Fruit fly (Drosophila melanogaster) whole organism, adult: Measurements from ENCODE around the gene Sgs7.

Experiments
- CG11617 ChIP-seq: fragments of 200-800 bp; sonication (Bioruptor generic); optimal IDR thresholded peaks from 2 replicates; lab custom pipeline; 2017; ENCODE audit warnings: mild to moderate bottlenecking, missing biosample characterization, missing genetic modification reagents, missing genetic modification characterization
- CG14711 ChIP-seq: fragments of 200-800 bp; sonication (Bioruptor generic); optimal IDR thresholded peaks from 2 replicates; lab custom pipeline; 2018; ENCODE audit warnings: missing biosample characterization, mild to moderate bottlenecking, missing genetic modification characterization, moderate library complexity
- CG1620 ChIP-seq: fragments of 200-800 bp; sonication (Bioruptor generic); optimal IDR thresholded peaks from 2 replicates; lab custom pipeline; 2016; ENCODE audit warnings: missing biosample characterization, missing genetic modification characterization
- CG33017 ChIP-seq: fragments of 200-800 bp; sonication (Bioruptor generic); optimal IDR thresholded peaks from 2 replicates; lab custom pipeline; 2018; ENCODE audit warnings: missing biosample characterization, mild to moderate bottlenecking, missing genetic modification characterization, moderate library complexity
- CG5204 ChIP-seq: fragments of 200-800 bp; sonication (Bioruptor generic); optimal IDR thresholded peaks from 2 replicates; lab custom pipeline; 2016; ENCODE audit warnings: missing biosample characterization, missing genetic modification characterization
- CG7045 ChIP-seq: fragments of 200-800 bp; sonication (Bioruptor generic); optimal IDR thresholded peaks from 2 replicates; lab custom pipeline; 2017; ENCODE audit warnings: missing biosample characterization, mild to moderate bottlenecking, missing genetic modification characterization
- CG7101 ChIP-seq: fragments of 200-800 bp; sonication (Bioruptor generic); optimal IDR thresholded peaks from 2 replicates; lab custom pipeline; 2018; ENCODE audit warnings: missing biosample characterization, mild to moderate bottlenecking, missing genetic modification characterization, moderate library complexity
- Clk ChIP-seq: fragments of 200-800 bp; sonication (Bioruptor generic); optimal IDR thresholded peaks from 2 replicates; lab custom pipeline; 2017; ENCODE audit warnings: missing biosample characterization, missing genetic modification characterization
- Crg-1 ChIP-seq: fragments of 200-800 bp; sonication (Bioruptor generic); optimal IDR thresholded peaks from 2 replicates; lab custom pipeline; 2016; ENCODE audit warnings: missing biosample characterization, missing genetic modification characterization
- Hr96 ChIP-seq: fragments of 200-800 bp; sonication (Bioruptor generic); optimal IDR thresholded peaks from 2 replicates; lab custom pipeline; 2016; ENCODE audit warnings: missing biosample characterization, missing genetic modification characterization
- Mnt ChIP-seq: fragments of 200-800 bp; sonication (Bioruptor generic); optimal IDR thresholded peaks from 2 replicates; lab custom pipeline; 2016; ENCODE audit warnings: missing biosample characterization, mild to moderate bottlenecking, missing genetic modification characterization
- bab1 ChIP-seq: fragments of 200-800 bp; sonication (Bioruptor generic); optimal IDR thresholded peaks from 3 replicates; lab custom pipeline; 2019; ENCODE audit warnings: missing biosample characterization, mild to moderate bottlenecking, missing genetic modification characterization, moderate library complexity
- cic ChIP-seq: fragments of 200-800 bp; sonication (Bioruptor generic); optimal IDR thresholded peaks from 2 replicates; lab custom pipeline; 2017; ENCODE audit warnings: missing biosample characterization, mild to moderate bottlenecking, missing genetic modification characterization, moderate library complexity
- cnc ChIP-seq, 2 experiments: fragments of >200 bp; optimal IDR thresholded peaks; 2 replicates each; lab custom pipeline; 2017
- kay ChIP-seq: fragments of 200-800 bp; sonication (Bioruptor generic); peaks from one replicate; lab custom pipeline; 2016; ENCODE audit warnings: missing biosample characterization, missing genetic modification characterization, borderline replicate concordance
- ovo ChIP-seq: fragments of 200-800 bp; sonication (Bioruptor generic); optimal IDR thresholded peaks from 2 replicates; lab custom pipeline; 2016; ENCODE audit warnings: missing biosample characterization, missing genetic modification characterization
- pad ChIP-seq: fragments of 200-800 bp; sonication (Bioruptor generic); optimal IDR thresholded peaks from 3 replicates; lab custom pipeline; 2017; ENCODE audit warnings: missing biosample characterization, missing genetic modification characterization, mild to moderate bottlenecking, moderate library complexity, missing genetic modification reagents
- tj ChIP-seq: fragments of 200-800 bp; sonication (Bioruptor generic); optimal IDR thresholded peaks from 3 replicates; lab custom pipeline; 2017; ENCODE audit warnings: missing biosample characterization, mild to moderate bottlenecking, missing genetic modification characterization, moderate library complexity
- toe ChIP-seq: fragments of 200-800 bp; sonication (Bioruptor generic); optimal IDR thresholded peaks from 2 replicates; lab custom pipeline; 2016; ENCODE audit warnings: missing biosample characterization, missing genetic modification characterization

Sgs7 gene

DNA sequence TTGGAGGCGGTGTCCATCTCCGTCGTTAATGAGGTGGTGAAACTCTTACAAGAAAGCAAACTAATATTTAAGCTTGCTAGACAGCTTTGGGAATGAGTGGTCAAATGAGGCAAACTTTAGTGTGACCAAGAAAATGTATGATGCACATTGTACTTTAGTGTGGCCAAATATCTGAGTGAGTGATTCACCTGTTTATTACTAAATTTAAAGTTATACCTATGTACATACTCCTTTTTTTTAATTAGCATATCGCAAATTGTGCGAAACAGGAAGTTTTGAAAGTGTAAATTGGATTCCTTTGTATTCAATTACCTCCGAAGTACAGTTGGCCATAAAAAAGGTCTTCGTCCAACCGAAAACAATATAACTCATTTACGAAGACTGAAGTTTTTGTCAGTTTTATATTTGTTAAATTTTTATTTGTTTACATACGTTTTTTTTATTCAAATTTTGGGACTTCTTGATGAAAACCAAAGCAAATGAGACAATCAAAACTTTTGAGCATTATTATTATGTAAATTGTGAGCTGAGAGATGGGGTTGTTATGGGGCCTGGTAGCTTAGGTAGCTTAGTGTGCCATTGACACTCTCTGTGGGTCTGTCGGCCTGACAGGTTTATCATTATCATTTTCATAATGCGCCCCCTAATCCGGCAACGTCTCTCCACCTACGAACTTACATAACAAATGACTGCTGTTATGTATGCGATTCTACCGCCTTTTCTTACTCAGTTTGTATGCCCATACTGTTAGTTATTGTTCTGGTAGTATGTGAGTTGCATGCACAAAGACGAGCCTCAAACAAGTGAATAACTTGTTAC lies 30.1 kb downstream of the Sgs7 start:
- TF ChIP-seq CG33017 (tag; lab: Kevin White, UChicago) = no peak
- TF ChIP-seq cic (GFP tag; lab: Kevin White, UChicago) = no peak
- TF ChIP-seq CG7045 (GFP tag; lab: Kevin White, UChicago) = no peak
- TF ChIP-seq kay (GFP tag; lab: Kevin White, UChicago) = no peak
- no peak for TF ChIP-seq pad (GFP tag; lab: Kevin White, UChicago)
- no peak for TF ChIP-seq CG14711 (tag; lab: Kevin White, UChicago)
- TF ChIP-seq CG7101 (tag; lab: Kevin White, UChicago) = no peak
- no peak for TF ChIP-seq Crg-1
- TF ChIP-seq CG5204 = no peak
- TF ChIP-seq ovo = no peak
- no peak for TF ChIP-seq Clk (GFP tag; lab: Kevin White, UChicago)
- no peak for TF ChIP-seq cnc (optimal IDR thresholded peaks at IDR 0.05; lab: Kevin White, UChicago)
- TF ChIP-seq toe (GFP tag; lab: Kevin White, UChicago) = no peak

dm6 chr3L:11540330-11540702 lies 30.7 kb downstream of the Sgs7 start:
- TF ChIP-seq cic (GFP tag; lab: Kevin White, UChicago) (peak; percentile 6), bab1 (no peak), Crg-1 (peak; percentile 42), Hr96 (no peak), Mnt (no peak), CG1620 (GFP tag; lab: Kevin White, UChicago) (no peak), CG7101 (tag; lab: Kevin White, UChicago) (peak; percentile 26)

- TF ChIP-seq CG11617 (no peak), tj (GFP tag; lab: Kevin White, UChicago) (peak; percentile 1)
Observed at dm6 chr3L:11542437-11542836, 32.8 kb downstream of the Sgs7 start.

- TF ChIP-seq kay (GFP tag; lab: Kevin White, UChicago) (no peak), CG7045 (GFP tag; lab: Kevin White, UChicago) (no peak), CG14711 (tag; lab: Kevin White, UChicago) (no peak), CG5204 (no peak), Clk (GFP tag; lab: Kevin White, UChicago) (no peak), Hr96 (no peak), Crg-1 (no peak), toe (GFP tag; lab: Kevin White, UChicago) (no peak), CG1620 (GFP tag; lab: Kevin White, UChicago) (no peak), bab1 (no peak)
Observed at dm6 chr3L:11542948-11543347, 33.3 kb downstream of the Sgs7 start.

- TF ChIP-seq kay (GFP tag; lab: Kevin White, UChicago) = peak; percentile 72
- TF ChIP-seq Clk (GFP tag; lab: Kevin White, UChicago) = no peak
Observed at dm6 chr3L:11543681-11544299, 34.1 kb downstream of the Sgs7 start.

DNA sequence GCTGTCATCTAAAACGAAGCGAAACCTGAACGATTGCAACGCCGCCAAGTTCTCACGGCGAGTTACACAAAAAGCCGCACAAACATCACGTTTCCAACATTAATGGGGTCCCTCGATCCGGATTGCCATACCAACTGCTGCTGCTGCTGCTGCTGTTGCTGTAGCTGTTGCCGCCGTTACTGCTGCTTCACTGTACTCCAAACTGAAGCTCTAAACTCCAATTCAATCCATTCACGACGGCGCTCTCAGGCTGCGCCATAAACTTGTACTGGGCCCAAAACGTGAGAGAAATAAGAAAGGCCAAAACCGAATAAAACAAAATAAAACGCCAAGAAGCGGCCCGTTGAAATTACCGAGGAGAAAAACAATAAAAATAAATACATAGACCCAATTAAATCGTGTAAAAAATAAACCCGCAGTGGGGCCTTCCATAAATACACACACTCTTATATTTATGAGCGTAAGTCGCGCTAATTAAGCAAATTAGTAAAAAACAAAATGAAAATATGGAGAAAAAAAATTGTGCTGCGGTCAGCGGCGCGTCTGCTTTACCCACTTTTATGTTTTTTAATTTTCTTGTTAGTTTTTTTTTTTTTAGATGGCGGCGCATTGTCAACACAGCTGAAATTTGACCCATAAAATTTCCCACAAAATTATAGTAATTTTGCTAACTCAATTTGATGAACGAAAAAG lies 37.8 kb downstream of the Sgs7 start:
- TF ChIP-seq CG1620 (GFP tag; lab: Kevin White, UChicago) = no peak
- peak; percentile 97 for TF ChIP-seq tj (GFP tag; lab: Kevin White, UChicago)

- TF ChIP-seq CG33017 (tag; lab: Kevin White, UChicago) (no peak), tj (GFP tag; lab: Kevin White, UChicago) (peak; percentile 82), bab1 (no peak), CG11617 (no peak), cic (GFP tag; lab: Kevin White, UChicago) (no peak), ovo (no peak)
Observed at dm6 chr3L:11548009-11548408, 38.3 kb downstream of the Sgs7 start.

- TF ChIP-seq bab1 = no peak
- TF ChIP-seq CG5204 = no peak
- peak; percentile 59 for TF ChIP-seq tj (GFP tag; lab: Kevin White, UChicago)
- no peak for TF ChIP-seq cnc (optimal IDR thresholded peaks at IDR 0.05; lab: Kevin White, UChicago)
- TF ChIP-seq CG33017 (tag; lab: Kevin White, UChicago) = no peak
- TF ChIP-seq CG14711 (tag; lab: Kevin White, UChicago) = no peak
- TF ChIP-seq Mnt = no peak
Observed at dm6 chr3L:11549432-11549831, 39.8 kb downstream of the Sgs7 start.
